Worm (Caenorhabditis elegans) whole organism, late embryonic: ENCODE data around the gene nlp-18.

ENCODE experiments used
- K09A11.1 ChIP-seq: sonication (generic microtip); optimal IDR thresholded peaks from 2 replicates; lab custom pipeline; 2017; ENCODE audit warnings: antibody characterized with exemption, mild to moderate bottlenecking, missing genetic modification characterization, missing compliant biosample characterization; ENCODE audit not compliant: insufficient read depth
- T23F11.4 ChIP-seq: fragments of 200-800 bp; sonication (Bioruptor generic); optimal IDR thresholded peaks from 2 replicates; lab custom pipeline; 2018; ENCODE audit warnings: mild to moderate bottlenecking, missing genetic modification characterization, missing compliant biosample characterization
- Y22D7AL.16 ChIP-seq: sonication (generic microtip); optimal IDR thresholded peaks from 2 replicates; lab custom pipeline; 2016; ENCODE audit warnings: missing genetic modification characterization, missing compliant biosample characterization
- ama-1 ChIP-seq: fragments of 150-350 bp; optimal IDR thresholded peaks from 2 replicates; lab custom pipeline; 2014
- ceh-14 ChIP-seq: sonication (generic microtip); optimal IDR thresholded peaks from 2 replicates; lab custom pipeline; 2016; ENCODE audit warnings: missing genotype, missing genetic modification characterization, missing compliant biosample characterization
- ceh-18 ChIP-seq: sonication (generic microtip); optimal IDR thresholded peaks from 2 replicates; lab custom pipeline; 2016; ENCODE audit warnings: missing genetic modification characterization, missing compliant biosample characterization
- ceh-2 ChIP-seq: sonication (generic microtip); optimal IDR thresholded peaks from 2 replicates; lab custom pipeline; 2016; ENCODE audit warnings: missing genotype, missing genetic modification characterization, missing compliant biosample characterization
- ceh-24 ChIP-seq: sonication (generic microtip); optimal IDR thresholded peaks from 2 replicates; lab custom pipeline; 2016; ENCODE audit warnings: mild to moderate bottlenecking, missing genetic modification characterization, missing compliant biosample characterization
- ceh-31 ChIP-seq: sonication (generic microtip); optimal IDR thresholded peaks from 2 replicates; lab custom pipeline; 2016; ENCODE audit warnings: missing genetic modification characterization, missing compliant biosample characterization
- ceh-34 ChIP-seq: sonication (generic microtip); optimal IDR thresholded peaks from 2 replicates; lab custom pipeline; 2016; ENCODE audit warnings: mild to moderate bottlenecking, missing genetic modification characterization, missing compliant biosample characterization
- ceh-45 ChIP-seq: fragments of 200-800 bp; sonication (Bioruptor generic); IDR thresholded peaks from 2 replicates; pipeline ENCODE4 v1.3.6; 2022; ENCODE audit warnings: missing genetic modification reagents, missing genetic modification characterization, missing compliant biosample characterization
- ceh-48 ChIP-seq: sonication (generic microtip); optimal IDR thresholded peaks from 2 replicates; lab custom pipeline; 2016; ENCODE audit warnings: missing genetic modification characterization, inconsistent platforms, missing compliant biosample characterization
- ceh-6 ChIP-seq: fragments of 200-800 bp; sonication (Bioruptor generic); optimal IDR thresholded peaks from 2 replicates; lab custom pipeline; 2018; ENCODE audit warnings: mild to moderate bottlenecking, missing genetic modification characterization, missing compliant biosample characterization
- dve-1 ChIP-seq: sonication (generic microtip); optimal IDR thresholded peaks from 2 replicates; lab custom pipeline; 2017; ENCODE audit warnings: antibody characterized with exemption, mild to moderate bottlenecking, missing genetic modification characterization, missing compliant biosample characterization
- elt-4 ChIP-seq: sonication (generic microtip); optimal IDR thresholded peaks from 2 replicates; lab custom pipeline; 2016; ENCODE audit warnings: missing genetic modification characterization, missing compliant biosample characterization
- ets-4 ChIP-seq: sonication (generic microtip); optimal IDR thresholded peaks from 2 replicates; lab custom pipeline; 2016; ENCODE audit warnings: missing genetic modification characterization, missing compliant biosample characterization
- fkh-10 ChIP-seq: fragments of 150-350 bp; optimal IDR thresholded peaks from 2 replicates; lab custom pipeline; 2014; ENCODE audit warnings: missing biosample characterization, missing genetic modification reagents, missing genetic modification characterization
- fkh-6 ChIP-seq: sonication (generic microtip); optimal IDR thresholded peaks from 2 replicates; lab custom pipeline; 2016; ENCODE audit warnings: missing genetic modification characterization, missing compliant biosample characterization
- hlh-13 ChIP-seq: fragments of 200-800 bp; sonication (Bioruptor generic); optimal IDR thresholded peaks from 2 replicates; lab custom pipeline; 2018; ENCODE audit warnings: mild to moderate bottlenecking, missing genetic modification characterization, missing compliant biosample characterization
- lin-11 ChIP-seq: fragments of 200-800 bp; sonication (Bioruptor generic); optimal IDR thresholded peaks from 2 replicates; lab custom pipeline; 2018; ENCODE audit warnings: mild to moderate bottlenecking, missing genetic modification characterization, missing compliant biosample characterization
- madf-2 ChIP-seq: sonication (generic microtip); optimal IDR thresholded peaks from 2 replicates; lab custom pipeline; 2017; ENCODE audit warnings: missing genetic modification characterization, missing compliant biosample characterization
- mec-3 ChIP-seq: sonication (generic microtip); optimal IDR thresholded peaks from 2 replicates; lab custom pipeline; 2016; ENCODE audit warnings: borderline replicate concordance, missing genetic modification characterization, missing compliant biosample characterization
- nhr-232 ChIP-seq: sonication (generic microtip); optimal IDR thresholded peaks from 2 replicates; lab custom pipeline; 2016; ENCODE audit warnings: missing genetic modification characterization, missing compliant biosample characterization
- ref-2 ChIP-seq: sonication (generic microtip); optimal IDR thresholded peaks from 2 replicates; lab custom pipeline; 2016; ENCODE audit warnings: missing genetic modification characterization, missing compliant biosample characterization
- sox-2 ChIP-seq: fragments of 200-800 bp; sonication (Bioruptor generic); IDR thresholded peaks from 2 replicates; pipeline ENCODE4 v1.3.6; 2022; ENCODE audit warnings: missing genetic modification reagents, missing genetic modification characterization, missing compliant biosample characterization
- sox-4 ChIP-seq: sonication (generic microtip); optimal IDR thresholded peaks from 2 replicates; lab custom pipeline; 2017; ENCODE audit warnings: mild to moderate bottlenecking, missing genetic modification characterization, inconsistent platforms, missing compliant biosample characterization
- syd-9 ChIP-seq: sonication (generic microtip); optimal IDR thresholded peaks from 2 replicates; lab custom pipeline; 2016; ENCODE audit warnings: mild to moderate bottlenecking, missing genetic modification characterization, moderate library complexity, missing compliant biosample characterization
- tbx-2 ChIP-seq: sonication (generic microtip); optimal IDR thresholded peaks from 2 replicates; lab custom pipeline; 2016; ENCODE audit warnings: missing genetic modification characterization, missing compliant biosample characterization
- ttx-3 ChIP-seq: sonication (generic microtip); optimal IDR thresholded peaks from 2 replicates; lab custom pipeline; 2016; ENCODE audit warnings: missing genetic modification reagents, missing genetic modification characterization, missing compliant biosample characterization
- unc-3 ChIP-seq, 2 experiments: fragments of 200-800 bp in 1 of 2; sonication (Bioruptor generic) in 1 of 2; sonication (generic microtip) in 1 of 2; conservative IDR thresholded peaks in 1 of 2; optimal IDR thresholded peaks in 1 of 2; 2 replicates each; pipeline versions ENCODE4 v1.3.6 to Lab custom; 2016 to 2022; ENCODE audit warnings: missing compliant biosample characterization in 2 of 2, missing genetic modification characterization in 2 of 2, missing genetic modification reagents in 1 of 2
- unc-42 ChIP-seq: sonication (generic microtip); optimal IDR thresholded peaks from 2 replicates; lab custom pipeline; 2016; ENCODE audit warnings: missing genotype, missing genetic modification characterization, missing compliant biosample characterization
- unc-55 ChIP-seq: sonication (generic microtip); optimal IDR thresholded peaks from 2 replicates; lab custom pipeline; 2017; ENCODE audit warnings: missing biosample characterization, missing genetic modification reagents, missing genetic modification characterization

The nlp-18 gene

ce11 chrII:10993607-10994229 is 36.5 kb downstream of the nlp-18 start:
- TF ChIP-seq ceh-6 (GFP tag; lab: Kevin White, UChicago) (no peak), lin-11 (tag; lab: Kevin White, UChicago) (no peak), madf-2 (no peak), dve-1 (no peak), K09A11.1 (no peak), ets-4 (tag; lab: Kevin White, UChicago) (no peak), ceh-34 (tag; lab: Kevin White, UChicago) (no peak), fkh-10 (GFP tag; lab: Kevin White, UChicago) (no peak), ceh-2 (tag; lab: Kevin White, UChicago) (no peak), ref-2 (tag; lab: Kevin White, UChicago) (no peak), sox-4 (tag; lab: Kevin White, UChicago) (no peak), T23F11.4 (GFP tag; lab: Kevin White, UChicago) (no peak), unc-3 (GFP tag; conservative IDR thresholded peaks at IDR 0.05; lab: Robert Waterston, UW) (no peak), unc-3 (tag; optimal IDR thresholded peaks at IDR 0.05; lab: Kevin White, UChicago) (no peak), ceh-45 (GFP tag; lab: Robert Waterston, UW) (no peak), mec-3 (tag; lab: Kevin White, UChicago) (no peak)

- no peak for TF ChIP-seq T23F11.4 (GFP tag; lab: Kevin White, UChicago)
- peak; percentile 74 for TF ChIP-seq ceh-31 (tag; lab: Kevin White, UChicago)
- peak; percentile 39 for TF ChIP-seq ttx-3 (tag; lab: Kevin White, UChicago)
- no peak for TF ChIP-seq unc-3 (GFP tag; conservative IDR thresholded peaks at IDR 0.05; lab: Robert Waterston, UW)
- no peak for TF ChIP-seq unc-3 (tag; optimal IDR thresholded peaks at IDR 0.05; lab: Kevin White, UChicago)
- TF ChIP-seq ceh-14 (tag; lab: Kevin White, UChicago): peak; percentile 66
- TF ChIP-seq unc-42 (tag; lab: Kevin White, UChicago): peak; percentile 99
- TF ChIP-seq tbx-2 (tag; lab: Kevin White, UChicago): peak; percentile 52
- TF ChIP-seq ceh-48: peak; percentile 2
These were observed 39.6 kb downstream of the nlp-18 start for ce11 chrII:10990592-10990991.

ce11 chrII:10989180-10989579 is 41.0 kb downstream of the nlp-18 start:
- TF ChIP-seq unc-42 (tag; lab: Kevin White, UChicago): no peak
- TF ChIP-seq tbx-2 (tag; lab: Kevin White, UChicago): peak; percentile 1
- TF ChIP-seq, all 69 proteins: peak for 1

ce11 chrII:10988575-10988974 is 41.6 kb downstream of the nlp-18 start:
- no peak for TF ChIP-seq ama-1
- no peak for TF ChIP-seq ceh-24 (tag; lab: Kevin White, UChicago)
- peak; percentile 91 for TF ChIP-seq unc-55
- TF ChIP-seq sox-2 (GFP tag; lab: Robert Waterston, UW): no peak

- TF ChIP-seq K09A11.1: no peak
- peak; percentile 25 for TF ChIP-seq unc-55
These were observed 43.6 kb downstream of the nlp-18 start for ce11 chrII:10986461-10987090.

- TF ChIP-seq ceh-45 (GFP tag; lab: Robert Waterston, UW): no peak
- no peak for TF ChIP-seq ttx-3 (tag; lab: Kevin White, UChicago)
- peak; percentile 9 for TF ChIP-seq unc-55
- no peak for TF ChIP-seq Y22D7AL.16
- TF ChIP-seq nhr-232: no peak
- no peak for TF ChIP-seq hlh-13 (GFP tag; lab: Kevin White, UChicago)
- peak; percentile 3 for TF ChIP-seq ceh-18 (tag; lab: Kevin White, UChicago)
- no peak for TF ChIP-seq elt-4
- TF ChIP-seq K09A11.1: no peak
- TF ChIP-seq syd-9 (tag; lab: Kevin White, UChicago): no peak
- TF ChIP-seq ceh-6 (GFP tag; lab: Kevin White, UChicago): no peak
- no peak for TF ChIP-seq unc-42 (tag; lab: Kevin White, UChicago)
- no peak for TF ChIP-seq ceh-14 (tag; lab: Kevin White, UChicago)
- no peak for TF ChIP-seq fkh-6
These were observed 48.2 kb downstream of the nlp-18 start for ce11 chrII:10982017-10982416.
